Fruit fly (Drosophila melanogaster): ENCODE measurements around the gene CG31751.

Gene CG31751

DNA sequence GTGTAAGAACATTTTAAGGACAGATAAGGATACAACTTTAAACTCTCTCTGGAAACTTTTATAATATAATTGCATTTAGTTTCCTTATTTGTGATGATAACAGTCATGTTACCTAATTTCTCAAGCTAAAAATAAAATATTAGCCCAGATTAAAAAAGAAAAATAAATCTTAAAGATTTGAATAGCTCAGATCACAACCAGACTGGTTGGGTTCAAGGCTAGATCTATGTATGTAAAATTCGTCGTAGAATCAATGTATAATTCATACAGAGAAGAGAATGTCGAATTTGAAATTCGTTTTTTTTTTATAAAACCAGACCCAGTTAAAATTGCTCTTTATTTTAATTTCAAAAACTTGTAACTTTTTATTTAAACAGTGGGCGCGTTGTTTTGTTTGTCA is 37.1 kb downstream of the CG31751 start (continued):
- TF ChIP-seq ssp (GFP tag; IDR thresholded peaks at IDR 0.05) (no peak), Hr51 (GFP tag; optimal IDR thresholded peaks at IDR 0.05) (no peak), zen2 (GFP tag; IDR thresholded peaks at IDR 0.05; ENCODE audit: partially characterized antibody) (no peak), vnd (GFP tag; IDR thresholded peaks at IDR 0.05; ENCODE audit: partially characterized antibody) (no peak), Hr39 (optimal IDR thresholded peaks at IDR 0.05) (no peak), sqz (GFP tag; optimal IDR thresholded peaks at IDR 0.05) (no peak), CG3847 (GFP tag; IDR thresholded peaks at IDR 0.05) (no peak), GATAe (GFP tag; conservative IDR thresholded peaks at IDR 0.05) (no peak), CG14710 (tag; optimal IDR thresholded peaks at IDR 0.05) (peak; percentile 5), CG9727 (GFP tag; optimal IDR thresholded peaks at IDR 0.05) (no peak), CG8924 (tag; optimal IDR thresholded peaks at IDR 0.05) (no peak), maf-S (GFP tag; optimal IDR thresholded peaks at IDR 0.05) (no peak), pan (optimal IDR thresholded peaks at IDR 0.05) (no peak), pan (GFP tag; optimal IDR thresholded peaks at IDR 0.05 in 1 of 2, IDR thresholded peaks at IDR 0.05 in 1 of 2) (no peak), rib (GFP tag; IDR thresholded peaks at IDR 0.05) (no peak), crol (GFP tag; IDR thresholded peaks at IDR 0.05) (no peak), CG13123 (GFP tag; optimal IDR thresholded peaks at IDR 0.05) (no peak), org-1 (GFP tag; optimal IDR thresholded peaks at IDR 0.05) (no peak), dan (GFP tag; IDR thresholded peaks at IDR 0.05) (no peak), CG12071 (GFP tag; optimal IDR thresholded peaks at IDR 0.05) (no peak), Hr78 (GFP tag; optimal IDR thresholded peaks at IDR 0.05) (no peak), E2f2 (GFP tag; IDR thresholded peaks at IDR 0.05) (peak; percentile 81), CG1792 (GFP tag; optimal IDR thresholded peaks at IDR 0.05) (no peak), crc (GFP tag; optimal IDR thresholded peaks at IDR 0.05) (no peak), dmrt99B (tag; optimal IDR thresholded peaks at IDR 0.05) (no peak), CG12942 (GFP tag; optimal IDR thresholded peaks at IDR 0.05) (no peak), CG2116 (GFP tag; optimal IDR thresholded peaks at IDR 0.05) (peak; percentile 8), CG11085 (GFP tag; IDR thresholded peaks at IDR 0.05) (no peak), ab (GFP tag; optimal IDR thresholded peaks at IDR 0.05) (no peak), CG11247 (GFP tag; IDR thresholded peaks at IDR 0.05) (no peak), peb (GFP tag; IDR thresholded peaks at IDR 0.05) (no peak), CG7928 (GFP tag; optimal IDR thresholded peaks at IDR 0.05) (no peak), ERR (GFP tag; optimal IDR thresholded peaks at IDR 0.05) (no peak), Kr (GFP tag; optimal IDR thresholded peaks at IDR 0.05) (no peak), CG11723 (GFP tag; optimal IDR thresholded peaks at IDR 0.05) (no peak), Usf (GFP tag; optimal IDR thresholded peaks at IDR 0.05) (no peak), CG3838 (GFP tag; optimal IDR thresholded peaks at IDR 0.05) (no peak), ranshi (GFP tag; IDR thresholded peaks at IDR 0.05) (no peak), CG12659 (GFP tag; optimal IDR thresholded peaks at IDR 0.05) (no peak), CG16813 (GFP tag; IDR thresholded peaks at IDR 0.05; ENCODE audit: partially characterized antibody) (peak; percentile 52), CG17802 (tag; optimal IDR thresholded peaks at IDR 0.05) (no peak), CG2120 (GFP tag; optimal IDR thresholded peaks at IDR 0.05) (no peak), Antp (GFP tag; optimal IDR thresholded peaks at IDR 0.05) (no peak), CG10431 (GFP tag; optimal IDR thresholded peaks at IDR 0.05) (no peak), croc (GFP tag; conservative IDR thresholded peaks at IDR 0.05) (no peak), CG13424 (tag; optimal IDR thresholded peaks at IDR 0.05) (no peak), HmgD (GFP tag; optimal IDR thresholded peaks at IDR 0.05) (no peak), CG8478 (optimal IDR thresholded peaks at IDR 0.05) (no peak), CG14441 (GFP tag; IDR thresholded peaks at IDR 0.05) (no peak), ken (GFP tag; IDR thresholded peaks at IDR 0.05) (no peak), CG3995 (GFP tag; optimal IDR thresholded peaks at IDR 0.05) (no peak), CG7839 (tag; optimal IDR thresholded peaks at IDR 0.05) (no peak), amos (GFP tag; IDR thresholded peaks at IDR 0.05; ENCODE audit: partially characterized antibody) (peak; percentile 60; the same call in 1 of the 2 replicates)

Data from whole organism, embryonic.